Worm (Caenorhabditis elegans) whole organism, young adult: ENCODE results near the gene gen-1.
A peak's percentile ranks its signal among the peaks of the same experiment; 100 is the strongest.

Experiments used
- B0261.1 ChIP-seq: sonication (generic microtip); optimal IDR thresholded peaks from 2 replicates; lab custom pipeline; 2016; ENCODE audit warnings: mild to moderate bottlenecking, missing genetic modification characterization, moderate library complexity, missing compliant biosample characterization
- B0336.3 ChIP-seq: fragments of 200-800 bp; sonication (Bioruptor generic); IDR thresholded peaks from 2 replicates; pipeline ENCODE4 v1.3.6; 2022; ENCODE audit warnings: missing genetic modification characterization, missing compliant biosample characterization
- F49E8.2 ChIP-seq: sonication (generic microtip); optimal IDR thresholded peaks from 3 replicates; lab custom pipeline; 2017; ENCODE audit warnings: missing genetic modification characterization, mild to moderate bottlenecking, missing compliant biosample characterization, antibody characterized with exemption, moderate library complexity; ENCODE audit not compliant: insufficient read depth
- Y53G8AR.9 ChIP-seq: fragments of 200-800 bp; sonication (Bioruptor generic); conservative IDR thresholded peaks from 2 replicates; pipeline ENCODE4 v1.3.6; 2022; ENCODE audit warnings: missing genetic modification reagents, missing genetic modification characterization, missing compliant biosample characterization
- atf-7 ChIP-seq: sonication (generic microtip); optimal IDR thresholded peaks from 2 replicates; lab custom pipeline; 2017; ENCODE audit warnings: mild to moderate bottlenecking, missing genetic modification characterization, missing compliant biosample characterization
- athp-1 ChIP-seq: sonication (generic microtip); optimal IDR thresholded peaks from 2 replicates; lab custom pipeline; 2017; ENCODE audit warnings: mild to moderate bottlenecking, missing genetic modification characterization, missing compliant biosample characterization
- him-1 ChIP-seq: sonication (generic microtip); optimal IDR thresholded peaks from 2 replicates; lab custom pipeline; 2016; ENCODE audit warnings: missing genotype, missing genetic modification reagents, missing genetic modification characterization, missing compliant biosample characterization
- hmg-20 ChIP-seq: fragments of 200-800 bp; sonication (Bioruptor generic); IDR thresholded peaks from 2 replicates; pipeline ENCODE4 v1.3.6; 2022; ENCODE audit warnings: missing genetic modification reagents, missing genetic modification characterization, missing compliant biosample characterization
- hsf-1 ChIP-seq: fragments of 200-800 bp; sonication (Bioruptor generic); IDR thresholded peaks from 2 replicates; pipeline ENCODE4 v1.3.6; 2022; ENCODE audit warnings: missing genetic modification reagents, missing genetic modification characterization, missing compliant biosample characterization
- sdz-38 ChIP-seq: sonication (generic microtip); optimal IDR thresholded peaks from 2 replicates; lab custom pipeline; 2016; ENCODE audit warnings: missing genotype, missing genetic modification characterization, missing compliant biosample characterization
- snpc-4 ChIP-seq, 5 experiments: fragments of 150-350 bp in 1 of 5; sonication (generic microtip) in 4 of 5; optimal IDR thresholded peaks; 2 replicates each; lab custom pipeline; 2014 to 2018; ENCODE audit warnings: missing genetic modification characterization in 5 of 5, missing biosample characterization in 3 of 5, antibody characterized with exemption in 2 of 5, mild to moderate bottlenecking in 2 of 5, missing compliant biosample characterization in 2 of 5, missing genotype in 2 of 5, moderate library complexity in 2 of 5, missing genetic modification reagents in 1 of 5
- ztf-28 ChIP-seq: fragments of 200-800 bp; sonication (Bioruptor generic); IDR thresholded peaks from 2 replicates; pipeline ENCODE4 v1.3.6; 2022; ENCODE audit warnings: missing genetic modification reagents, missing genetic modification characterization, missing compliant biosample characterization

ce11 chrIII:6208984-6209383, 39.0 kb downstream of the gen-1 start, which contains the start of gene C23G10.1:
- no peak for TF ChIP-seq snpc-4 (GFP tag; optimal IDR thresholded peaks at IDR 0.05; lab: Kevin White, UChicago)
- TF ChIP-seq snpc-4 (tag; optimal IDR thresholded peaks at IDR 0.05; lab: Kevin White, UChicago), result no peak
- no peak for TF ChIP-seq atf-7 (tag; lab: Kevin White, UChicago)
- no peak for TF ChIP-seq B0336.3 (GFP tag; lab: Robert Waterston, UW)
- TF ChIP-seq sdz-38 (tag; lab: Kevin White, UChicago), result no peak
- no peak for TF ChIP-seq Y53G8AR.9 (GFP tag; lab: Robert Waterston, UW)
- TF ChIP-seq athp-1 (tag; lab: Kevin White, UChicago), result no peak
- no peak for TF ChIP-seq hmg-20 (GFP tag; lab: Robert Waterston, UW)
- TF ChIP-seq him-1 (tag; lab: Kevin White, UChicago), result no peak
- TF ChIP-seq ztf-28 (GFP tag; lab: Robert Waterston, UW), result no peak
- no peak for TF ChIP-seq hsf-1
- peak; percentile 32 for TF ChIP-seq F49E8.2 (tag; lab: Kevin White, UChicago)
- TF ChIP-seq B0261.1, result no peak
